Fruit fly (Drosophila melanogaster): ENCODE data around the gene CG6592.

CG6592 gene

DNA sequence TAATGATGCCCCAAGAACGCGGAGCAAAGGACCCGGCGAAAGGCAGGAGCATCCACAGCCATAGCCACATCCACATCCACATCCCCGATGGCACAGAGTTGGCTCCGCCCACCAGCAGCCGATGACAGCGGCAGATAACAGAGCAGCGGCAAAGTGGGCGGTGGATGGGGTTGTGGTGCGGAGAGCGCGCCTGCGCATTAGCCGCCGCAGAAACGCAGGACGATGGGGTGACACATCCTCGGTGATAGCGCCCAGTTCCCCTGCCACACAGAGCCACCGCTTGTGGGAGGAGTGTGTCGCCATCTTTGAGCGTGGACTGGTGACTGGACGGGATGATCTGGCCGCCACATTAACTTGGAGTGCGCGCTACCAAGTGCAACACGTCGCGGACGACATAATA lies 37.8 kb downstream of the CG6592 start, which contains the start of gene Ets65A:
Ets65A (plus strand) TSS at position 348 of the 400 bp plus-strand sequence.
- no peak for TF ChIP-seq Rfx (GFP tag; IDR thresholded peaks at IDR 0.05)
- no peak for TF ChIP-seq CG2116 (GFP tag; optimal IDR thresholded peaks at IDR 0.05)
- peak; percentile 42 for TF ChIP-seq Med (GFP tag)
- no peak for TF ChIP-seq bab2 (GFP tag; optimal IDR thresholded peaks at IDR 0.05)
- no peak for TF ChIP-seq CG9609 (GFP tag; optimal IDR thresholded peaks at IDR 0.05)
- TF ChIP-seq Bdp1 (GFP tag; optimal IDR thresholded peaks at IDR 0.05): no peak
- TF ChIP-seq Fer3 (tag; optimal IDR thresholded peaks at IDR 0.05): no peak
- peak; percentile 47 for TF ChIP-seq Ets65A (GFP tag)
- TF ChIP-seq odd (GFP tag; optimal IDR thresholded peaks at IDR 0.05): no peak
- no peak for TF ChIP-seq E2f2 (GFP tag; IDR thresholded peaks at IDR 0.05)
- 0 out of 3 replicates have a peak, but pooled peaks have one; percentile 12 for TF ChIP-seq zen2 (GFP tag; IDR thresholded peaks at IDR 0.05; ENCODE audit: partially characterized antibody)
- no peak for TF ChIP-seq chn (GFP tag; optimal IDR thresholded peaks at IDR 0.05)
- peak; percentile 75 for TF ChIP-seq Nf-YB (GFP tag; optimal IDR thresholded peaks at IDR 0.05)
- TF ChIP-seq CG11560 (tag; IDR thresholded peaks at IDR 0.05): 0 out of 3 replicates have a peak, but pooled peaks have one; percentile 28
- no peak for TF ChIP-seq kni (GFP tag; optimal IDR thresholded peaks at IDR 0.05)
- no peak for TF ChIP-seq lov (optimal IDR thresholded peaks at IDR 0.05)
- TF ChIP-seq lov (GFP tag; IDR thresholded peaks at IDR 0.05): 0 out of 3 replicates have a peak, but pooled peaks have one; percentile 11
- TF ChIP-seq Poxn (GFP tag; IDR thresholded peaks at IDR 0.05): no peak
- no peak for TF ChIP-seq Fer1 (GFP tag; optimal IDR thresholded peaks at IDR 0.05)
- peak; percentile 79 for TF ChIP-seq ewg (GFP tag; optimal IDR thresholded peaks at IDR 0.05)
- no peak for TF ChIP-seq CG16815 (GFP tag; optimal IDR thresholded peaks at IDR 0.05)
- no peak for TF ChIP-seq Hr39 (optimal IDR thresholded peaks at IDR 0.05)
- TF ChIP-seq exex (tag; optimal IDR thresholded peaks at IDR 0.05): no peak
- 0 out of 4 replicates have a peak, but pooled peaks have one; percentile 12 for TF ChIP-seq chinmo (GFP tag; IDR thresholded peaks at IDR 0.05; ENCODE audit: partially characterized antibody)
- TF ChIP-seq grn (GFP tag; optimal IDR thresholded peaks at IDR 0.05): peak; percentile 3
- no peak for TF ChIP-seq CG6854 (GFP tag; optimal IDR thresholded peaks at IDR 0.05)
- TF ChIP-seq chm (GFP tag; IDR thresholded peaks at IDR 0.05): no peak
- no peak for TF ChIP-seq pita (GFP tag; optimal IDR thresholded peaks at IDR 0.05)
- no peak for TF ChIP-seq CG10654 (GFP tag; optimal IDR thresholded peaks at IDR 0.05)
- TF ChIP-seq Nf-YC (tag; optimal IDR thresholded peaks at IDR 0.05): peak; percentile 91
- 0 out of 2 replicates have a peak, but pooled peaks have one; percentile 16 for TF ChIP-seq dan (GFP tag; IDR thresholded peaks at IDR 0.05)
- TF ChIP-seq seq (GFP tag; IDR thresholded peaks at IDR 0.05): peak; percentile 68; the same call in 1 of the 2 replicates
- peak; percentile 34 for TF ChIP-seq Deaf1 (tag; optimal IDR thresholded peaks at IDR 0.05)
- TF ChIP-seq Elba2 (GFP tag; optimal IDR thresholded peaks at IDR 0.05): no peak

DNA sequence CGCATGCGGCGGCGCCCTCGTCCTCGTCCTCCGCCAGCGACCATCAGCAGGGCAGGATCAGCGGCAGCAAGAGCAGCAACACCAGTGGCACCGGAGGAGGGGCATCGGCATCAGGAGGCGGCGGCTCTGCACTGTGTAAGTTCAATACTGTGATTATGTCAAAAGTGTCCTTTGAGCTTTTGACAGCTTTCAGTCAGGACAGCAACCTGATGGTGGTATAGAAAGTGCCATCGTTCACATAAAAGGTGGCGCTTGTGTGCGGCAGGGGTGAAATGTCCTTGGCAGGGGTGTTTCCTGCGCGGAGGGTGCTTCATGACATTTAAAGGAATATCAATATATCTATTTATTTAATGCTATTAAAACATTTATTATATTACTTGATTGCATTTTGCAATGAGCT lies 44.2 kb downstream of the CG6592 start:
- TF ChIP-seq mirr (GFP tag; optimal IDR thresholded peaks at IDR 0.05): no peak
- TF ChIP-seq ci (GFP tag; IDR thresholded peaks at IDR 0.05): 0 out of 3 replicates have a peak, but pooled peaks have one; percentile 25
- TF ChIP-seq sc (optimal IDR thresholded peaks at IDR 0.05): no peak
- TF ChIP-seq sc (GFP tag; optimal IDR thresholded peaks at IDR 0.05): no peak
- TF ChIP-seq CTCF (GFP tag; optimal IDR thresholded peaks at IDR 0.05): peak; percentile 90
- peak; percentile 49 for TF ChIP-seq pita (GFP tag; optimal IDR thresholded peaks at IDR 0.05)
- 0 out of 2 replicates have a peak, but pooled peaks have one; percentile 16 for TF ChIP-seq CG42726 (GFP tag; IDR thresholded peaks at IDR 0.05; ENCODE audit: partially characterized antibody)
- TF ChIP-seq seq (GFP tag; IDR thresholded peaks at IDR 0.05): 0 out of 2 replicates have a peak, but pooled peaks have one; percentile 33
- TF ChIP-seq CG6272 (GFP tag; IDR thresholded peaks at IDR 0.05): 0 out of 2 replicates have a peak, but pooled peaks have one; percentile 26
- TF ChIP-seq onecut (GFP tag; IDR thresholded peaks at IDR 0.05): 0 out of 2 replicates have a peak, but pooled peaks have one; percentile 6
- no peak for TF ChIP-seq pho (GFP tag; optimal IDR thresholded peaks at IDR 0.05)
- no peak for TF ChIP-seq Deaf1 (tag; optimal IDR thresholded peaks at IDR 0.05)
- no peak for TF ChIP-seq CG18262 (tag; optimal IDR thresholded peaks at IDR 0.05)
- peak; percentile 53 for TF ChIP-seq Med (GFP tag)
- no peak for TF ChIP-seq nom (GFP tag; optimal IDR thresholded peaks at IDR 0.05)
- no peak for TF ChIP-seq CG9215 (GFP tag; IDR thresholded peaks at IDR 0.05)
- 0 out of 2 replicates have a peak, but pooled peaks have one; percentile 5 for TF ChIP-seq Oaz (GFP tag; IDR thresholded peaks at IDR 0.05)
- peak; percentile 30 for TF ChIP-seq Ets97D (GFP tag; optimal IDR thresholded peaks at IDR 0.05)
- 0 out of 2 replicates have a peak, but pooled peaks have one; percentile 22 for TF ChIP-seq crol (GFP tag; IDR thresholded peaks at IDR 0.05)
- TF ChIP-seq CG11456 (GFP tag; IDR thresholded peaks at IDR 0.05): 0 out of 3 replicates have a peak, but pooled peaks have one; percentile 41
- no peak for TF ChIP-seq ems (GFP tag; optimal IDR thresholded peaks at IDR 0.05)
- peak; percentile 35 for TF ChIP-seq Ets65A (GFP tag)

Measured in whole organism, embryonic.